Worm (Caenorhabditis elegans): ENCODE measurements around the gene folt-1.
"Not testable (repeated sequence)": the region's sequence is repeated elsewhere in the genome, so short reads cannot be mapped to it uniquely, and the experiment has no call there.

The folt-1 gene

ce11 chrV:11175336-11175938 lies 34.2 kb downstream of the folt-1 start:
- peak; percentile 56 for TF ChIP-seq sma-3 (GFP tag; optimal IDR thresholded peaks at IDR 0.05)
- TF ChIP-seq crh-2 (tag; optimal IDR thresholded peaks at IDR 0.05) = peak; percentile 18
- peak; percentile 5 for TF ChIP-seq fos-1 (tag; optimal IDR thresholded peaks at IDR 0.05)
- peak; percentile 82 for TF ChIP-seq sma-9 (GFP tag; optimal IDR thresholded peaks at IDR 0.05)
- not testable (repeated sequence) for TF ChIP-seq sma-9 (tag; optimal IDR thresholded peaks at IDR 0.05)
- peak; percentile 94 for TF ChIP-seq snpc-4 (tag; optimal IDR thresholded peaks at IDR 0.05)

- peak; percentile 65 for TF ChIP-seq F13H6.1 (tag; optimal IDR thresholded peaks at IDR 0.05)
- TF ChIP-seq nhr-129 (tag; optimal IDR thresholded peaks at IDR 0.05) = peak; percentile 29
- TF ChIP-seq snpc-4 (tag; optimal IDR thresholded peaks at IDR 0.05) = peak; percentile 96
- peak in 1 of 2 experiments; percentile 23 for TF ChIP-seq mdl-1 (tag; optimal IDR thresholded peaks at IDR 0.05)
- TF ChIP-seq sma-9 (GFP tag; optimal IDR thresholded peaks at IDR 0.05) = peak; percentile 87
- TF ChIP-seq sma-9 (tag; optimal IDR thresholded peaks at IDR 0.05) = not testable (repeated sequence)
- peak; percentile 69 for TF ChIP-seq sma-3 (GFP tag; optimal IDR thresholded peaks at IDR 0.05)
- peak; percentile 45 for TF ChIP-seq fos-1 (tag; optimal IDR thresholded peaks at IDR 0.05)
- TF ChIP-seq lin-13 (GFP tag; optimal IDR thresholded peaks at IDR 0.05) = peak; percentile 21
- TF ChIP-seq crh-2 (tag; optimal IDR thresholded peaks at IDR 0.05) = peak; percentile 24
- TF ChIP-seq gmeb-1 (tag; optimal IDR thresholded peaks at IDR 0.05) = peak; percentile 33
- TF ChIP-seq nhr-21 (tag; optimal IDR thresholded peaks at IDR 0.05) = peak; percentile 59
Observed at ce11 chrV:11176693-11177304, 35.5 kb downstream of the folt-1 start.

ce11 chrV:11177577-11177976 lies 36.3 kb downstream of the folt-1 start, which contains the start of gene gpa-1:
gpa-1 (minus strand) TSS chrV:11177677.
- TF ChIP-seq nhr-25 (tag; optimal IDR thresholded peaks at IDR 0.05) (no peak), fos-1 (tag; optimal IDR thresholded peaks at IDR 0.05) (no peak), ztf-11 (tag; optimal IDR thresholded peaks at IDR 0.05) (no peak), sem-4 (tag; optimal IDR thresholded peaks at IDR 0.05) (no peak), ztf-4 (tag; optimal IDR thresholded peaks at IDR 0.05) (no peak), alr-1 (tag; optimal IDR thresholded peaks at IDR 0.05) (no peak), snpc-4 (tag; optimal IDR thresholded peaks at IDR 0.05) (no peak), elt-1 (tag; optimal IDR thresholded peaks at IDR 0.05) (no peak), C34F6.9 (tag; optimal IDR thresholded peaks at IDR 0.05) (no peak), ama-1 (optimal IDR thresholded peaks at IDR 0.05) (no peak), sma-9 (GFP tag; optimal IDR thresholded peaks at IDR 0.05) (no peak), sma-9 (tag; optimal IDR thresholded peaks at IDR 0.05) (no peak), lin-13 (GFP tag; optimal IDR thresholded peaks at IDR 0.05) (no peak), peb-1 (tag; optimal IDR thresholded peaks at IDR 0.05) (no peak), egl-27 (tag; optimal IDR thresholded peaks at IDR 0.05) (no peak), unc-55 (GFP tag; optimal IDR thresholded peaks at IDR 0.05) (no peak), blmp-1 (tag; optimal IDR thresholded peaks at IDR 0.05; ENCODE audit: insufficient read depth) (no peak), nhr-12 (tag; optimal IDR thresholded peaks at IDR 0.05) (no peak)

ce11 chrV:11180951-11181350 lies 39.7 kb downstream of the folt-1 start:
- no peak for TF ChIP-seq nhr-237 (tag; optimal IDR thresholded peaks at IDR 0.05)
- TF ChIP-seq sma-3 (GFP tag; optimal IDR thresholded peaks at IDR 0.05) = no peak
- TF ChIP-seq F13H6.1 (tag; optimal IDR thresholded peaks at IDR 0.05) = no peak
- TF ChIP-seq nhr-25 (tag; optimal IDR thresholded peaks at IDR 0.05) = peak; percentile 78

- no peak for TF ChIP-seq egl-27 (tag; optimal IDR thresholded peaks at IDR 0.05)
- TF ChIP-seq nhr-25 (tag; optimal IDR thresholded peaks at IDR 0.05) = peak; percentile 61
- TF ChIP-seq gmeb-1 (tag; optimal IDR thresholded peaks at IDR 0.05) = no peak
Observed at ce11 chrV:11182925-11183324, 41.6 kb downstream of the folt-1 start, which contains the start of gene cnc-10. cnc-10 (plus strand) TSS chrV:11183225.

- TF ChIP-seq ceh-16 (tag; optimal IDR thresholded peaks at IDR 0.05) (no peak), mdl-1 (tag; optimal IDR thresholded peaks at IDR 0.05) (no peak), egl-27 (tag; optimal IDR thresholded peaks at IDR 0.05) (no peak), ceh-82 (tag; optimal IDR thresholded peaks at IDR 0.05) (no peak), elt-3 (tag; optimal IDR thresholded peaks at IDR 0.05) (no peak), gmeb-1 (tag; optimal IDR thresholded peaks at IDR 0.05) (no peak), nhr-21 (tag; optimal IDR thresholded peaks at IDR 0.05) (no peak), Y55F3AM.14 (GFP tag; optimal IDR thresholded peaks at IDR 0.05) (no peak), sma-3 (GFP tag; optimal IDR thresholded peaks at IDR 0.05) (no peak), zag-1 (tag; optimal IDR thresholded peaks at IDR 0.05) (no peak), aly-2 (tag; optimal IDR thresholded peaks at IDR 0.05) (no peak), crh-2 (tag; optimal IDR thresholded peaks at IDR 0.05) (no peak), ztf-4 (tag; optimal IDR thresholded peaks at IDR 0.05) (no peak), nhr-77 (tag; optimal IDR thresholded peaks at IDR 0.05) (no peak), ZK546.5 (tag; optimal IDR thresholded peaks at IDR 0.05) (no peak)
Observed at ce11 chrV:11190983-11191382, 49.7 kb downstream of the folt-1 start, which contains the start of gene lgc-49. lgc-49 (plus strand) TSS chrV:11191283.
